Fruit fly (Drosophila melanogaster) whole organism, prepupa: Measurements from ENCODE around the gene Kaz1-ORFB.
A peak's percentile ranks its signal among the peaks of the same experiment; 100 is the strongest.

Experiments used
- Blimp-1 ChIP-seq: fragments of 200-800 bp; sonication (Bioruptor generic); optimal IDR thresholded peaks from 3 replicates; lab custom pipeline; 2017; ENCODE audit warnings: missing biosample characterization, missing genetic modification characterization, mild to moderate bottlenecking, moderate library complexity, missing genetic modification reagents
- CG3919 ChIP-seq: fragments of 200-800 bp; sonication (Bioruptor generic); optimal IDR thresholded peaks from 3 replicates; lab custom pipeline; 2016; ENCODE audit warnings: missing biosample characterization, missing genetic modification characterization
- CG6163 ChIP-seq: fragments of 200-800 bp; sonication (Bioruptor generic); IDR thresholded peaks from 3 replicates; pipeline ENCODE4 v1.3.6; 2022; ENCODE audit warnings: missing biosample characterization, missing genetic modification characterization
- CG6808 ChIP-seq: fragments of 200-800 bp; sonication (Bioruptor generic); optimal IDR thresholded peaks from 3 replicates; lab custom pipeline; 2017; ENCODE audit warnings: missing biosample characterization, missing genetic modification characterization, mild to moderate bottlenecking, moderate library complexity, missing genetic modification reagents
- CG8632 ChIP-seq: fragments of 200-800 bp; sonication (Bioruptor generic); optimal IDR thresholded peaks from 3 replicates; lab custom pipeline; 2016; ENCODE audit warnings: missing biosample characterization, missing genetic modification characterization
- Lpt ChIP-seq: fragments of 200-800 bp; sonication (Bioruptor generic); optimal IDR thresholded peaks from 3 replicates; lab custom pipeline; 2016; ENCODE audit warnings: missing biosample characterization, missing genetic modification characterization
- eg ChIP-seq: fragments of 200-800 bp; sonication (Bioruptor generic); IDR thresholded peaks from 3 replicates; pipeline ENCODE4 v1.3.6; 2022; ENCODE audit warnings: missing biosample characterization, missing genetic modification characterization
- net ChIP-seq: fragments of 200-800 bp; sonication (Bioruptor generic); optimal IDR thresholded peaks from 3 replicates; lab custom pipeline; 2016; ENCODE audit warnings: missing biosample characterization, missing genetic modification characterization
- spab ChIP-seq: fragments of 200-800 bp; sonication (Bioruptor generic); optimal IDR thresholded peaks from 2 replicates; lab custom pipeline; 2017; ENCODE audit warnings: missing biosample characterization, mild to moderate bottlenecking, missing genetic modification characterization, missing genetic modification reagents

- TF ChIP-seq CG6163 (GFP tag; lab: Robert Waterston, UW), result no peak
- TF ChIP-seq Blimp-1, result no peak
- no peak for TF ChIP-seq CG8632 (GFP tag; lab: Kevin White, UChicago)
- TF ChIP-seq CG3919, result no peak
- TF ChIP-seq CG6808 (GFP tag; lab: Kevin White, UChicago), result peak; percentile 14
- no peak for TF ChIP-seq Lpt (GFP tag; lab: Kevin White, UChicago)
- TF ChIP-seq eg, result no peak
- no peak for TF ChIP-seq net (GFP tag; lab: Kevin White, UChicago)
- TF ChIP-seq spab, result no peak
Measured at dm6 chr3L:203536-204135, 12.8 kb upstream of the Kaz1-ORFB start, which contains the start of gene NitFhit.
